Fruit fly (Drosophila melanogaster) whole organism, embryonic: ENCODE results near the gene CG1622.

ENCODE experiments used
- CG10267 ChIP-seq: fragments of 200-800 bp; sonication (Bioruptor generic); optimal IDR thresholded peaks from 2 replicates; lab custom pipeline; 2018; ENCODE audit warnings: missing biosample characterization, mild to moderate bottlenecking, missing genetic modification characterization, moderate library complexity
- CG10274 ChIP-seq: fragments of 200-800 bp; sonication (Bioruptor generic); optimal IDR thresholded peaks from 3 replicates; lab custom pipeline; 2017; ENCODE audit warnings: missing biosample characterization, mild to moderate bottlenecking, missing genetic modification characterization
- CG11456 ChIP-seq: fragments of 200-800 bp; sonication (Bioruptor generic); IDR thresholded peaks from 3 replicates; pipeline ENCODE4 v1.3.6; 2022; ENCODE audit warnings: missing biosample characterization, missing genetic modification characterization
- CG12219 ChIP-seq: fragments of 200-800 bp; sonication (Bioruptor generic); optimal IDR thresholded peaks from 3 replicates; lab custom pipeline; 2018; ENCODE audit warnings: missing biosample characterization, mild to moderate bottlenecking, missing genetic modification characterization
- CG17186 ChIP-seq: fragments of 200-800 bp; sonication (Bioruptor generic); optimal IDR thresholded peaks from 3 replicates; lab custom pipeline; 2017; ENCODE audit warnings: missing biosample characterization, missing genetic modification reagents, missing genetic modification characterization
- CG17568 ChIP-seq: fragments of 200-800 bp; sonication (Bioruptor generic); optimal IDR thresholded peaks from 2 replicates; lab custom pipeline; 2018; ENCODE audit warnings: missing biosample characterization, mild to moderate bottlenecking, missing genetic modification characterization, moderate library complexity
- CG1832 ChIP-seq: fragments of 200-800 bp; sonication (Bioruptor generic); optimal IDR thresholded peaks from 2 replicates; lab custom pipeline; 2017; ENCODE audit warnings: missing biosample characterization, mild to moderate bottlenecking, missing genetic modification characterization, inconsistent platforms
- CG31224 ChIP-seq: fragments of 200-800 bp; sonication (Bioruptor generic); IDR thresholded peaks from 2 replicates; pipeline ENCODE4 v1.3.6; 2022; ENCODE audit warnings: missing biosample characterization, missing genetic modification characterization
- CG3163 ChIP-seq: fragments of 200-800 bp; sonication (Bioruptor generic); optimal IDR thresholded peaks from 3 replicates; lab custom pipeline; 2016; ENCODE audit warnings: missing biosample characterization, missing genetic modification characterization
- CG34224 ChIP-seq: fragments of 200-800 bp; sonication (Bioruptor generic); IDR thresholded peaks from 3 replicates; pipeline ENCODE4 v1.3.6; 2022; ENCODE audit warnings: missing biosample characterization, missing genetic modification characterization; ENCODE audit not compliant: partially characterized antibody
- CG9215 ChIP-seq: fragments of 200-800 bp; sonication (Bioruptor generic); IDR thresholded peaks from 2 replicates; pipeline ENCODE4 v1.3.6; 2022; ENCODE audit warnings: missing biosample characterization, missing genetic modification characterization
- Dbx ChIP-seq: fragments of 200-800 bp; sonication (Bioruptor generic); IDR thresholded peaks from 3 replicates; pipeline ENCODE4 v1.3.6; 2022; ENCODE audit warnings: missing biosample characterization, missing genetic modification characterization
- Deaf1 ChIP-seq: fragments of 200-800 bp; optimal IDR thresholded peaks from 3 replicates; lab custom pipeline; 2019; ENCODE audit warnings: missing biosample characterization, mild to moderate bottlenecking, missing genetic modification characterization, moderate library complexity
- Dip3 ChIP-seq: fragments of 200-800 bp; sonication (Bioruptor generic); optimal IDR thresholded peaks from 3 replicates; lab custom pipeline; 2016; ENCODE audit warnings: missing biosample characterization, missing genetic modification characterization
- Dll ChIP-seq: fragments of 200-800 bp; sonication (Bioruptor generic); IDR thresholded peaks from 4 replicates; pipeline ENCODE4 v1.3.6; 2022; ENCODE audit warnings: missing biosample characterization, missing genetic modification characterization; ENCODE audit not compliant: partially characterized antibody
- Drgx ChIP-seq: fragments of 200-800 bp; sonication (Bioruptor generic); IDR thresholded peaks from 2 replicates; pipeline ENCODE4 v1.3.6; 2022; ENCODE audit warnings: missing biosample characterization, missing genetic modification characterization
- H15 ChIP-seq: fragments of 200-800 bp; sonication (Bioruptor generic); IDR thresholded peaks from 3 replicates; pipeline ENCODE4 v1.3.6; 2022; ENCODE audit warnings: missing biosample characterization, missing genetic modification characterization
- HLH3B ChIP-seq: fragments of 200-800 bp; sonication (Bioruptor generic); IDR thresholded peaks from 2 replicates; pipeline ENCODE4 v1.3.6; 2022; ENCODE audit warnings: missing biosample characterization, missing genetic modification characterization
- HmgZ ChIP-seq: fragments of 200-800 bp; sonication (Bioruptor generic); optimal IDR thresholded peaks from 2 replicates; lab custom pipeline; 2018; ENCODE audit warnings: missing biosample characterization, mild to moderate bottlenecking, missing genetic modification characterization
- Hr3 ChIP-seq: fragments of 200-800 bp; sonication (Bioruptor generic); optimal IDR thresholded peaks from 3 replicates; lab custom pipeline; 2016; ENCODE audit warnings: missing biosample characterization, missing genetic modification characterization
- Hr51 ChIP-seq, 2 experiments: fragments of 200-800 bp; sonication (Bioruptor generic); optimal IDR thresholded peaks; 2 replicates in 1 of 2; 3 replicates in 1 of 2; lab custom pipeline; 2016 to 2018; ENCODE audit warnings: missing biosample characterization in 2 of 2, missing genetic modification characterization in 2 of 2, mild to moderate bottlenecking in 1 of 2, moderate library complexity in 1 of 2
- Lhr ChIP-seq: fragments of 200-800 bp; sonication (Bioruptor generic); optimal IDR thresholded peaks from 3 replicates; lab custom pipeline; 2017; ENCODE audit warnings: mild to moderate bottlenecking, missing biosample characterization, missing genetic modification reagents, missing genetic modification characterization
- NFAT ChIP-seq: fragments of 200-800 bp; sonication (Bioruptor generic); IDR thresholded peaks from 2 replicates; pipeline ENCODE4 v1.3.6; 2022; ENCODE audit warnings: missing biosample characterization, missing genetic modification characterization
- Pdp1 ChIP-seq, 2 experiments: fragments of 200-800 bp; sonication (Bioruptor generic); optimal IDR thresholded peaks; 3 replicates each; lab custom pipeline; 2016; ENCODE audit warnings: missing biosample characterization in 2 of 2, missing genetic modification characterization in 2 of 2, mild to moderate bottlenecking in 1 of 2, moderate library complexity in 1 of 2
- Poxn ChIP-seq: fragments of 200-800 bp; sonication (Bioruptor generic); IDR thresholded peaks from 2 replicates; pipeline ENCODE4 v1.3.6; 2022; ENCODE audit warnings: missing biosample characterization, missing genetic modification characterization
- amos ChIP-seq: fragments of 200-800 bp; sonication (Bioruptor generic); IDR thresholded peaks from 2 replicates; pipeline ENCODE4 v1.3.6; 2022; ENCODE audit warnings: missing biosample characterization, missing genetic modification characterization; ENCODE audit not compliant: partially characterized antibody
- bbx ChIP-seq: fragments of 200-800 bp; sonication (Bioruptor generic); IDR thresholded peaks from 2 replicates; pipeline ENCODE4 v1.3.6; 2022; ENCODE audit warnings: missing biosample characterization, missing genetic modification characterization; ENCODE audit not compliant: partially characterized antibody
- chif ChIP-seq, 2 experiments: fragments of 200-800 bp; sonication (Bioruptor generic); optimal IDR thresholded peaks; 3 replicates each; lab custom pipeline; 2016; ENCODE audit warnings: missing biosample characterization in 2 of 2, missing genetic modification characterization in 2 of 2
- disco-r ChIP-seq: fragments of 200-800 bp; sonication (Bioruptor generic); optimal IDR thresholded peaks from 2 replicates; lab custom pipeline; 2016; ENCODE audit warnings: missing biosample characterization, missing genetic modification characterization
- dysf ChIP-seq: fragments of 200-800 bp; sonication (Bioruptor generic); IDR thresholded peaks from 3 replicates; pipeline ENCODE4 v1.3.6; 2022; ENCODE audit warnings: missing biosample characterization, missing genetic modification characterization
- gsb-n ChIP-seq: fragments of 200-800 bp; sonication (Bioruptor generic); optimal IDR thresholded peaks from 3 replicates; lab custom pipeline; 2018; ENCODE audit warnings: missing biosample characterization, mild to moderate bottlenecking, missing genetic modification characterization
- hb ChIP-seq: fragments of 200-800 bp; sonication (Bioruptor generic); IDR thresholded peaks from 3 replicates; pipeline ENCODE4 v1.3.6; 2022; ENCODE audit warnings: missing biosample characterization, missing genetic modification characterization; ENCODE audit not compliant: partially characterized antibody
- hth ChIP-seq: fragments of >200 bp; optimal IDR thresholded peaks from 2 replicates; lab custom pipeline; 2017; ENCODE audit warnings: inconsistent platforms
- ken ChIP-seq: fragments of 200-800 bp; sonication (Bioruptor generic); IDR thresholded peaks from 3 replicates; pipeline ENCODE4 v1.3.6; 2022; ENCODE audit warnings: missing biosample characterization, missing genetic modification characterization
- lab ChIP-seq: fragments of 200-800 bp; sonication (Bioruptor generic); optimal IDR thresholded peaks from 3 replicates; lab custom pipeline; 2017; ENCODE audit warnings: missing biosample characterization, missing genetic modification characterization, mild to moderate bottlenecking, moderate library complexity, missing genetic modification reagents
- lov ChIP-seq, 2 experiments: fragments of 200-800 bp in 1 of 2; fragments of >200 bp in 1 of 2; sonication (Bioruptor generic) in 1 of 2; IDR thresholded peaks in 1 of 2; optimal IDR thresholded peaks in 1 of 2; 2 replicates in 1 of 2; 3 replicates in 1 of 2; pipeline versions ENCODE4 v1.3.6 to Lab custom; 2017 to 2022; ENCODE audit warnings: missing biosample characterization in 1 of 2, missing genetic modification characterization in 1 of 2
- nerfin-2 ChIP-seq: fragments of 200-800 bp; sonication (Bioruptor generic); IDR thresholded peaks from 2 replicates; pipeline ENCODE4 v1.3.6; 2022; ENCODE audit warnings: missing biosample characterization, missing genetic modification characterization; ENCODE audit not compliant: partially characterized antibody
- org-1 ChIP-seq: fragments of 200-800 bp; sonication (Bioruptor generic); optimal IDR thresholded peaks from 2 replicates; lab custom pipeline; 2017; ENCODE audit warnings: missing biosample characterization, missing genetic modification characterization
- pfk ChIP-seq: fragments of 200-800 bp; sonication (Bioruptor generic); optimal IDR thresholded peaks from 2 replicates; lab custom pipeline; 2018; ENCODE audit warnings: missing biosample characterization, mild to moderate bottlenecking, missing genetic modification characterization, moderate library complexity
- phol ChIP-seq: fragments of 200-800 bp; sonication (Bioruptor generic); optimal IDR thresholded peaks from 3 replicates; lab custom pipeline; 2018; ENCODE audit warnings: missing biosample characterization, mild to moderate bottlenecking, missing genetic modification characterization, moderate library complexity
- pzg ChIP-seq: fragments of 200-800 bp; sonication (Bioruptor generic); optimal IDR thresholded peaks from 3 replicates; lab custom pipeline; 2018; ENCODE audit warnings: missing biosample characterization, mild to moderate bottlenecking, missing genetic modification characterization, moderate library complexity
- sob ChIP-seq: fragments of 200-800 bp; sonication (Bioruptor generic); IDR thresholded peaks from 2 replicates; pipeline ENCODE4 v1.3.6; 2022; ENCODE audit warnings: missing biosample characterization, missing genetic modification characterization
- sug ChIP-seq: fragments of 200-800 bp; optimal IDR thresholded peaks from 2 replicates; lab custom pipeline; 2019; ENCODE audit warnings: missing biosample characterization, mild to moderate bottlenecking, missing genetic modification characterization, moderate library complexity
- vvl ChIP-seq: fragments of 200-800 bp; sonication (Bioruptor generic); IDR thresholded peaks from 2 replicates; pipeline ENCODE4 v1.3.6; 2022; ENCODE audit warnings: missing biosample characterization, missing genetic modification characterization
- z ChIP-seq: fragments of 200-800 bp; sonication (Bioruptor generic); IDR thresholded peaks from 3 replicates; pipeline ENCODE4 v1.3.6; 2022; ENCODE audit warnings: missing biosample characterization, missing genetic modification characterization

Gene CG1622

dm6 chrX:13323526-13323925, 26.6 kb downstream of the CG1622 start (continued):
- no peak for TF ChIP-seq Deaf1
- TF ChIP-seq H15: no peak

dm6 chrX:13325310-13325709, 28.4 kb downstream of the CG1622 start:
- TF ChIP-seq Hr51 (GFP tag; optimal IDR thresholded peaks at IDR 0.05; lab: Kevin White, UChicago): peak in 1 of 2 experiments; percentile 2
- 0 out of 3 replicates have a peak, but pooled peaks have one; percentile 47 for TF ChIP-seq dysf (GFP tag; lab: Robert Waterston, UW)
- TF ChIP-seq CG10267 (tag; lab: Kevin White, UChicago): no peak
- TF ChIP-seq Drgx (GFP tag; lab: Robert Waterston, UW): peak; percentile 30; the same call in 1 of the 2 replicates
- TF ChIP-seq CG12219 (GFP tag; lab: Kevin White, UChicago): no peak
- TF ChIP-seq HLH3B (GFP tag; lab: Robert Waterston, UW): no peak
- peak; percentile 48 for TF ChIP-seq CG10274 (GFP tag; lab: Kevin White, UChicago)

dm6 chrX:13329572-13330046, 32.7 kb downstream of the CG1622 start, which contains the start of gene Prx2:
TSS of gene Prx2 (plus strand) at chrX:13329824.
- TF ChIP-seq Dip3 (GFP tag; lab: Kevin White, UChicago): no peak
- peak in 1 of 2 experiments; percentile 9 for TF ChIP-seq Pdp1 (GFP tag; optimal IDR thresholded peaks at IDR 0.05; lab: Kevin White, UChicago)
- TF ChIP-seq phol (tag; lab: Kevin White, UChicago): peak; percentile 46
- TF ChIP-seq ken: no peak
- no peak for TF ChIP-seq gsb-n (tag; lab: Kevin White, UChicago)
- TF ChIP-seq CG9215: 0 out of 2 replicates have a peak, but pooled peaks have one; percentile 7
- peak; percentile 87; the same call in 1 of the 2 replicates for TF ChIP-seq amos (GFP tag; lab: Robert Waterston, UW)
- TF ChIP-seq CG1832 (GFP tag; lab: Kevin White, UChicago): no peak
- no peak for TF ChIP-seq Poxn (GFP tag; lab: Robert Waterston, UW)
- peak; percentile 61; the same call in 1 of the 3 replicates for TF ChIP-seq hb (GFP tag; lab: Robert Waterston, UW)
- no peak for TF ChIP-seq disco-r
- no peak for TF ChIP-seq lov (optimal IDR thresholded peaks at IDR 0.05; lab: Kevin White, UChicago)
- TF ChIP-seq lov (GFP tag; IDR thresholded peaks at IDR 0.05; lab: Robert Waterston, UW): 0 out of 3 replicates have a peak, but pooled peaks have one; percentile 6
- no peak for TF ChIP-seq chif (GFP tag; optimal IDR thresholded peaks at IDR 0.05; lab: Kevin White, UChicago)
- TF ChIP-seq Lhr: peak; percentile 32
- peak; percentile 85 for TF ChIP-seq pzg (GFP tag; lab: Kevin White, UChicago)
- peak; percentile 63; the same call in 1 of the 2 replicates for TF ChIP-seq NFAT (GFP tag; lab: Robert Waterston, UW)
- no peak for TF ChIP-seq org-1 (GFP tag; lab: Kevin White, UChicago)
- TF ChIP-seq lab: peak; percentile 38
- peak; percentile 67 for TF ChIP-seq CG34224 (GFP tag; lab: Robert Waterston, UW)
- peak; percentile 69; the same call in 2 of the 3 replicates for TF ChIP-seq CG11456
- TF ChIP-seq bbx (GFP tag; lab: Robert Waterston, UW): peak; percentile 76
- peak; percentile 28 for TF ChIP-seq pfk (GFP tag; lab: Kevin White, UChicago)
- no peak for TF ChIP-seq CG31224 (GFP tag; lab: Robert Waterston, UW)
- peak; percentile 11 for TF ChIP-seq CG17186 (GFP tag; lab: Kevin White, UChicago)
- peak; percentile 33 for TF ChIP-seq sug (tag; lab: Kevin White, UChicago)
- TF ChIP-seq HmgZ (tag; lab: Kevin White, UChicago): peak; percentile 54
- TF ChIP-seq Dll (GFP tag; lab: Robert Waterston, UW): peak; percentile 75
- TF ChIP-seq z (GFP tag; lab: Robert Waterston, UW): no peak
- TF ChIP-seq nerfin-2 (GFP tag; lab: Robert Waterston, UW): peak; percentile 56; the same call in 1 of the 2 replicates
- peak; percentile 11 for TF ChIP-seq CG3163 (GFP tag; lab: Kevin White, UChicago)
- no peak for TF ChIP-seq CG17568 (GFP tag; lab: Kevin White, UChicago)
- peak; percentile 32; the same call in 1 of the 2 replicates for TF ChIP-seq sob
- TF ChIP-seq Drgx (GFP tag; lab: Robert Waterston, UW): peak; percentile 14; the same call in 1 of the 2 replicates
- TF ChIP-seq hth (lab: Kevin White, UChicago): no peak
- TF ChIP-seq Hr3 (GFP tag; lab: Kevin White, UChicago): peak; percentile 1
- peak; percentile 74 for TF ChIP-seq Dbx (GFP tag; lab: Robert Waterston, UW)
- peak; percentile 42 for TF ChIP-seq vvl
